Worm (Caenorhabditis elegans) whole organism, L1 larva: ENCODE data around the gene F23B12.1.

Experiments
- ama-1 ChIP-seq: fragments of 150-350 bp; optimal IDR thresholded peaks from 2 replicates; lab custom pipeline; 2014
- ceh-82 ChIP-seq, 3 experiments: fragments of 150-350 bp in 1 of 3; sonication (generic microtip) in 2 of 3; optimal IDR thresholded peaks; 2 replicates each; lab custom pipeline; 2014 to 2017; ENCODE audit warnings: missing biosample characterization in 3 of 3, missing genetic modification characterization in 3 of 3
- ces-1 ChIP-seq: fragments of 150-350 bp; optimal IDR thresholded peaks from 2 replicates; lab custom pipeline; 2014; ENCODE audit warnings: missing biosample characterization, missing genetic modification reagents, missing genetic modification characterization
- fkh-10 ChIP-seq: sonication (generic microtip); optimal IDR thresholded peaks from 2 replicates; lab custom pipeline; 2017; ENCODE audit warnings: missing biosample characterization, missing genetic modification reagents, missing genetic modification characterization
- lin-13 ChIP-seq: fragments of 150-350 bp; optimal IDR thresholded peaks from 2 replicates; lab custom pipeline; 2014; ENCODE audit warnings: missing biosample characterization, missing genetic modification reagents, missing genetic modification characterization
- nhr-12 ChIP-seq: sonication (generic microtip); optimal IDR thresholded peaks from 2 replicates; lab custom pipeline; 2017; ENCODE audit warnings: missing biosample characterization, missing genetic modification characterization
- snpc-4 ChIP-seq: fragments of 150-350 bp; optimal IDR thresholded peaks from 2 replicates; lab custom pipeline; 2014; ENCODE audit warnings: missing biosample characterization, missing genetic modification characterization
- sox-4 ChIP-seq: sonication (generic microtip); optimal IDR thresholded peaks from 2 replicates; lab custom pipeline; 2016; ENCODE audit warnings: missing genetic modification characterization, missing compliant biosample characterization

ce11 chrV:14433584-14433983 lies 4.6 kb downstream of the F23B12.1 start:
- no peak for TF ChIP-seq ama-1 (lab: Kevin White, UChicago)
- no peak for TF ChIP-seq lin-13 (GFP tag; lab: Kevin White, UChicago)
- no peak for TF ChIP-seq ceh-82 (tag; optimal IDR thresholded peaks at IDR 0.05; lab: Kevin White, UChicago)
- no peak for TF ChIP-seq snpc-4 (tag; lab: Kevin White, UChicago)
- no peak for TF ChIP-seq sox-4 (tag; lab: Kevin White, UChicago)
- TF ChIP-seq fkh-10 (GFP tag; lab: Kevin White, UChicago), result no peak
- no peak for TF ChIP-seq ces-1 (GFP tag; lab: Kevin White, UChicago)
- no peak for TF ChIP-seq nhr-12 (tag; lab: Kevin White, UChicago)
